Worm (Caenorhabditis elegans) whole organism, L2 larva: ENCODE results near the gene hmgr-1.

Source experiments
- blmp-1 ChIP-seq: sonication (generic microtip); optimal IDR thresholded peaks from 2 replicates; lab custom pipeline; 2017; ENCODE audit warnings: missing genetic modification characterization, mild to moderate bottlenecking, missing compliant biosample characterization, antibody characterized with exemption, moderate library complexity; ENCODE audit not compliant: insufficient read depth
- lin-39 ChIP-seq: fragments of 150-350 bp; optimal IDR thresholded peaks from 2 replicates; lab custom pipeline; 2014; ENCODE audit warnings: missing biosample characterization, missing genetic modification reagents, missing genetic modification characterization

DNA sequence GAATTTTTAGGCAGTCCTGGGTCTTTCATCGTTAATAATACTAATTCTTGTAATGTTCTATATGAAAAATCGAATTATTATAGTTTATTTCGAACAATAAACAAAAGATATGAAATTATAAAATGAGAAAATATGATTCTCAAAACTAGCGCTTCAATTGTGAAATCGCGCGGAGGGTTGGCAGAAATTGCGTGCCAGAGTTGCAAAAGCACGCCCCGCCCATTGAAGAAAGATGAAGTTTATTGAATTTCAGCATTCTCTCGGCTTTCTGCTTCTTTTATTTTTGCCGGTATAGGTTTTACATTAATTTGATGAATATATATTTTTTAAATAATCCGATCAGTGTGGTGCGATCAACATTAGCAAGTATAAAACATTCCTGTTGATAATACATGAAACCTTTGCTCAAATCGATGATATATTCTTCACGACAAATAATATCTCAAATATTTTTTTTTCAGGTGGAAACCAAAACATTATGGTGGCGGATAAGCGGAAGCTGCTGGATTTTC lies at the start of gene hmgr-1, which contains the start of gene eco-1:
- TF ChIP-seq lin-39 (tag; lab: Kevin White, UChicago) (no peak), blmp-1 (tag; lab: Kevin White, UChicago) (no peak)
